Worm (Caenorhabditis elegans): Measurements from ENCODE around the gene T08G3.13.

DNA sequence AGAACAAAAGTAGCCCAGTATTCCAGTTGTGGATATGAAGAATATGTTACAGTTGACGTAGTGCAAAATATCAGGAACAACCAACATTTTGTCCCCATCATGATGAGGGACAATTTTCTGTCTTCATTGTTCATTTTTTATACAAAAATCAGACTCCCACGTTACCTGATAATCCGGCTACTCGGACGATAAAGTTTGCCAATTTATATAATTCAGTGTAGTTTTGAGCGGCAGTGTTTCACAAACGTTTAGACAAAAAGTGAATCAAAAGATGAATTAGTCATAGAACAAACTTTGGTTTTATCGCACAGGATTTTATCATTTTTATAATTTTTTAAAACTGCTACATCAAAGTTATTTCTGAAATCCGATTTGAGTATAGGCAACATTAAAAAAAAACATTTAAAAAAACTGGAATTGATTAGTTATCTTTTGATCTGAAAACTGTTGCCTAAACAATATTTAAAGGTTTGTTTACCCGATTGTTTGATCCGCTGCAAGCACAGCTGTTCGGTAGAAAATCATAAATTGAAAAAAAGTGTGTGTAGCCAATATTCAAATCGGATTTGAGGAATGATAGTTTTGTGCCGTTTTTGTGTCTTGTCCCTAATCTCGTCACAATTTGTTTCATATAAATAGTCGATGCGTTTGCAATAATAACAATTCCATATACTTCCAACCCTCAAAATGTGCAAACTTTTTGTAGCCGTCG, 33.2 kb downstream of the T08G3.13 start, which contains the start of the genes F57E7.4 and spig-6:
- no peak for TF ChIP-seq nhr-76 (tag; optimal IDR thresholded peaks at IDR 0.05)
- no peak for TF ChIP-seq fkh-10 (GFP tag; optimal IDR thresholded peaks at IDR 0.05)
- TF ChIP-seq ceh-28 (tag; optimal IDR thresholded peaks at IDR 0.05) = no peak
- no peak for TF ChIP-seq aly-2 (tag; optimal IDR thresholded peaks at IDR 0.05)
